Worm (Caenorhabditis elegans): ENCODE results near the gene cyl-1.

ce11 chrV:11960831-11961190, 32.7 kb downstream of the cyl-1 start:
- TF ChIP-seq snpc-4 (GFP tag; optimal IDR thresholded peaks at IDR 0.05), result no peak
- TF ChIP-seq snpc-4 (tag; optimal IDR thresholded peaks at IDR 0.05), result no peak
- no peak for TF ChIP-seq B0035.1 (tag; optimal IDR thresholded peaks at IDR 0.05)
- TF ChIP-seq C06A6.2 (GFP tag; conservative IDR thresholded peaks at IDR 0.05), result no peak
- no peak for TF ChIP-seq rpc-1 (optimal IDR thresholded peaks at IDR 0.05)
- TF ChIP-seq rpc-1 (tag; optimal IDR thresholded peaks at IDR 0.05), result no peak
- TF ChIP-seq F39B2.1 (GFP tag; IDR thresholded peaks at IDR 0.05), result no peak
- no peak for TF ChIP-seq snpc-1.1 (tag; optimal IDR thresholded peaks at IDR 0.05; ENCODE audit: insufficient read depth)
- TF ChIP-seq C17E4.6 (GFP tag; IDR thresholded peaks at IDR 0.05), result no peak
- no peak for TF ChIP-seq lsy-27 (tag; optimal IDR thresholded peaks at IDR 0.05; ENCODE audit: borderline replicate concordance, insufficient read depth)
- no peak for TF ChIP-seq efl-1 (GFP tag; optimal IDR thresholded peaks at IDR 0.05)
- TF ChIP-seq hsf-1 (GFP tag; IDR thresholded peaks at IDR 0.05), result no peak
- no peak for TF ChIP-seq ekl-4 (GFP tag; IDR thresholded peaks at IDR 0.05)
- no peak for TF ChIP-seq Y95B8A.8 (GFP tag; IDR thresholded peaks at IDR 0.05)
- no peak for TF ChIP-seq cebp-2 (GFP tag; IDR thresholded peaks at IDR 0.05)
- no peak for TF ChIP-seq let-526 (GFP tag; IDR thresholded peaks at IDR 0.05)

Data from whole organism, young adult.